Worm (Caenorhabditis elegans): Measurements from ENCODE around the gene gpx-5.

Gene gpx-5

DNA sequence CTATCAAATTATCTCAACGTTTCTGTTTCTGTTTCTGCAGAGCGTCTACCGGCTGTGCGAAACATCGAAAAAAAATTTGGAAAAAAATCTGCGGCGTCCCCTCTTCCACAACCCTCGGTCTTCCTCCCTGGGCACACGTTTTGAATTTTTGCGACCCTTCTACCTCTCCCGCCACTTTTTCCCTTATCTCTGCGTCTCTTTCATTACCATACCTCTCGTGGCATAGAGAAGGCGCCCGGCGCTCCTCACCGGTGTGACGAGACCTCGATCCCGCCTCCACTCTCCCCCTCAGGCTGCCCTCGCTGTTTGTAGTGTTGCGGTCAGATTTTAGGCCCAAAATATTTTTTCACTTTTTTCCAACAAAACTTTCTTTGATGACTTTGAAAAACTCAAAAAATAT, 32.1 kb upstream of the gpx-5 start (continued):
- no peak for TF ChIP-seq lin-1 (GFP tag; IDR thresholded peaks at IDR 0.05)
- no peak for TF ChIP-seq dmd-9 (GFP tag; IDR thresholded peaks at IDR 0.05)
- TF ChIP-seq sdz-12 (GFP tag; optimal IDR thresholded peaks at IDR 0.05): no peak
- peak; percentile 58 for TF ChIP-seq hlh-11 (tag; optimal IDR thresholded peaks at IDR 0.05)
- TF ChIP-seq ceh-32 (tag; optimal IDR thresholded peaks at IDR 0.05; ENCODE audit: poor library complexity): no peak
- TF ChIP-seq hif-1 (tag; optimal IDR thresholded peaks at IDR 0.05): no peak
- TF ChIP-seq pqm-1 (tag; optimal IDR thresholded peaks at IDR 0.05): no peak
- peak; percentile 73 for TF ChIP-seq mep-1 (tag; optimal IDR thresholded peaks at IDR 0.05)
- no peak for TF ChIP-seq madf-5 (GFP tag; IDR thresholded peaks at IDR 0.05)
- TF ChIP-seq lin-15B (tag; optimal IDR thresholded peaks at IDR 0.05): no peak
- TF ChIP-seq ama-1 (optimal IDR thresholded peaks at IDR 0.05): no peak
- TF ChIP-seq D1046.2 (GFP tag; IDR thresholded peaks at IDR 0.05): no peak
- TF ChIP-seq mes-2 (tag; optimal IDR thresholded peaks at IDR 0.05; ENCODE audit: poor library complexity, severe bottlenecking): peak; percentile 64
- TF ChIP-seq spr-3 (GFP tag; optimal IDR thresholded peaks at IDR 0.05): no peak
- TF ChIP-seq nhr-25 (tag; optimal IDR thresholded peaks at IDR 0.05; ENCODE audit: borderline replicate concordance, insufficient read depth): no peak

DNA sequence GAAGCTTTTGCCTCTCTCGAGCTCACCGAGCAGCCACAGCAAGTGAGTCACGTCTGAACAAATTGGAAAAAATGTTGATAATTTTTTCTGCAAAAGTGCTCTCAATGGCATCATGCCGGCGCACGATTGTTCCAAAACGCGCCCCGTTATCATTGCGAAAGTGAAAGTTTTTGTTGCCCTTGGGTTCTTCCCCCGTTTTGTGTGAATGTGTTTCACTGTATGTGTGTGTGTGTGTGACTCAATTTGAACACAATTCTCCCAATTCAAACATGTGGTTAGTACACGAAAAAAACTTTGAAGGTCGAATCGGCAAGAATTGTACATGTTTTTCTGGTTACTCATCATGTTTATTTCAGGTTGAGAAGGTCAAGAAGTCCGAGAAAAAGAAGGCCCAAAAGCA, 31.4 kb upstream of the gpx-5 start:
- TF ChIP-seq pha-4 (GFP tag; IDR thresholded peaks at IDR 0.05): no peak
- no peak for TF ChIP-seq pha-4 (tag; optimal IDR thresholded peaks at IDR 0.05)
- TF ChIP-seq R02D3.7 (tag; optimal IDR thresholded peaks at IDR 0.05): no peak
- TF ChIP-seq F26F4.8 (GFP tag; conservative IDR thresholded peaks at IDR 0.05): no peak
- TF ChIP-seq ZK337.2 (GFP tag; IDR thresholded peaks at IDR 0.05): no peak
- TF ChIP-seq lin-39 (tag; optimal IDR thresholded peaks at IDR 0.05): no peak
- TF ChIP-seq zip-2 (tag; optimal IDR thresholded peaks at IDR 0.05): no peak
- TF ChIP-seq duxl-1 (tag; optimal IDR thresholded peaks at IDR 0.05; ENCODE audit: poor library complexity): no peak
- no peak for TF ChIP-seq zag-1 (tag; optimal IDR thresholded peaks at IDR 0.05)
- TF ChIP-seq nhr-111 (GFP tag; optimal IDR thresholded peaks at IDR 0.05): no peak
- TF ChIP-seq lin-29 (GFP tag; IDR thresholded peaks at IDR 0.05): no peak
- TF ChIP-seq attf-4 (tag; optimal IDR thresholded peaks at IDR 0.05): no peak
- peak; percentile 80 for TF ChIP-seq mxl-3 (GFP tag; optimal IDR thresholded peaks at IDR 0.05)
- no peak for TF ChIP-seq daf-12 (tag; optimal IDR thresholded peaks at IDR 0.05)
- no peak for TF ChIP-seq rbr-2 (tag; optimal IDR thresholded peaks at IDR 0.05)
- no peak for TF ChIP-seq hmg-1.1 (GFP tag; IDR thresholded peaks at IDR 0.05)
- TF ChIP-seq zfp-2 (tag; optimal IDR thresholded peaks at IDR 0.05): no peak
- no peak for TF ChIP-seq nhr-6 (tag; optimal IDR thresholded peaks at IDR 0.05)
- no peak for TF ChIP-seq lin-15B (tag; optimal IDR thresholded peaks at IDR 0.05)
- no peak for TF ChIP-seq Y75B8A.6 (GFP tag; IDR thresholded peaks at IDR 0.05)
- peak; percentile 6 for TF ChIP-seq nhr-10 (tag; optimal IDR thresholded peaks at IDR 0.05)
- TF ChIP-seq vab-7 (GFP tag; IDR thresholded peaks at IDR 0.05): no peak
- TF ChIP-seq aha-1 (tag): peak; percentile 94
- TF ChIP-seq aly-2 (tag; optimal IDR thresholded peaks at IDR 0.05): no peak
- peak; percentile 64 for TF ChIP-seq mep-1 (tag; optimal IDR thresholded peaks at IDR 0.05)
- TF ChIP-seq F44E2.7 (GFP tag; IDR thresholded peaks at IDR 0.05): no peak
- no peak for TF ChIP-seq Y105C5A.15 (GFP tag; IDR thresholded peaks at IDR 0.05)
- TF ChIP-seq daf-16 (GFP tag; optimal IDR thresholded peaks at IDR 0.05): no peak
- TF ChIP-seq daf-16 (tag; optimal IDR thresholded peaks at IDR 0.05): peak; percentile 80
- no peak for TF ChIP-seq ztf-7 (tag; optimal IDR thresholded peaks at IDR 0.05)
- TF ChIP-seq ceh-82 (tag; optimal IDR thresholded peaks at IDR 0.05): no peak
- peak; percentile 89 for TF ChIP-seq dmd-6 (GFP tag; IDR thresholded peaks at IDR 0.05)
- TF ChIP-seq egl-43 (GFP tag; IDR thresholded peaks at IDR 0.05): no peak
- TF ChIP-seq lsy-2 (tag; optimal IDR thresholded peaks at IDR 0.05): peak in 1 of 2 experiments; percentile 55
- no peak for TF ChIP-seq php-3 (GFP tag; IDR thresholded peaks at IDR 0.05)
- no peak for TF ChIP-seq spr-1 (tag; optimal IDR thresholded peaks at IDR 0.05)
- no peak for TF ChIP-seq nhr-11 (tag; optimal IDR thresholded peaks at IDR 0.05)
- no peak for TF ChIP-seq skn-1 (tag; optimal IDR thresholded peaks at IDR 0.05)
- no peak for TF ChIP-seq zfp-3 (GFP tag; conservative IDR thresholded peaks at IDR 0.05)
- TF ChIP-seq set-16 (GFP tag; IDR thresholded peaks at IDR 0.05): no peak

Data from whole organism, L4 larva.